Worm (Caenorhabditis elegans): ENCODE data around the gene F13D12.5.

ce11 chrII:11751615-11752174 lies 25.1 kb downstream of the F13D12.5 start:
- TF ChIP-seq ceh-82 (tag; optimal IDR thresholded peaks at IDR 0.05) (no peak), egl-27 (tag; optimal IDR thresholded peaks at IDR 0.05) (no peak), snpc-4 (tag; optimal IDR thresholded peaks at IDR 0.05) (no peak), elt-3 (tag; optimal IDR thresholded peaks at IDR 0.05) (no peak), ama-1 (optimal IDR thresholded peaks at IDR 0.05) (no peak), fkh-10 (GFP tag; optimal IDR thresholded peaks at IDR 0.05) (no peak), nhr-28 (tag; optimal IDR thresholded peaks at IDR 0.05) (no peak)
